Fruit fly (Drosophila melanogaster) whole organism, wandering third instar larva: ENCODE measurements around the gene PK2-R2.

Experiments
- Abd-B ChIP-seq: fragments of >200 bp; optimal IDR thresholded peaks from 2 replicates; lab custom pipeline; 2017; ENCODE audit warnings: missing biosample characterization, missing genetic modification characterization
- CG32264 ChIP-seq: fragments of 200-800 bp; sonication (Bioruptor generic); optimal IDR thresholded peaks from 2 replicates; lab custom pipeline; 2016; ENCODE audit warnings: missing biosample characterization, missing genetic modification characterization
- CG9705 ChIP-seq: fragments of 200-800 bp; sonication (Bioruptor generic); optimal IDR thresholded peaks from 2 replicates; lab custom pipeline; 2018; ENCODE audit warnings: missing biosample characterization, mild to moderate bottlenecking, missing genetic modification characterization
- CrebA ChIP-seq: fragments of 200-800 bp; sonication (Bioruptor generic); optimal IDR thresholded peaks from 2 replicates; lab custom pipeline; 2016; ENCODE audit warnings: missing biosample characterization, mild to moderate bottlenecking, missing genetic modification characterization, borderline replicate concordance
- Dfd ChIP-seq: fragments of >200 bp; optimal IDR thresholded peaks from 2 replicates; lab custom pipeline; 2017; ENCODE audit warnings: missing biosample characterization, missing genetic modification characterization
- Dif ChIP-seq: fragments of 200-275, 200-300 bp; sonication (Bioruptor generic); optimal IDR thresholded peaks from 2 replicates; lab custom pipeline; 2018; ENCODE audit warnings: missing biosample characterization, missing genetic modification characterization; ENCODE audit not compliant: partially characterized antibody
- GATAd ChIP-seq: sonication (Bioruptor generic); optimal IDR thresholded peaks from 2 replicates; lab custom pipeline; 2016; ENCODE audit warnings: missing biosample characterization, missing genetic modification characterization
- HLH106 ChIP-seq: fragments of 200-800 bp; optimal IDR thresholded peaks from 3 replicates; lab custom pipeline; 2019; ENCODE audit warnings: missing biosample characterization, mild to moderate bottlenecking, missing genetic modification characterization, moderate library complexity
- Hnf4 ChIP-seq: fragments of 200-800 bp; sonication (Bioruptor generic); optimal IDR thresholded peaks from 2 replicates; lab custom pipeline; 2016; ENCODE audit warnings: missing biosample characterization, mild to moderate bottlenecking, missing genetic modification characterization
- Hr78 ChIP-seq: fragments of >200 bp; optimal IDR thresholded peaks from 2 replicates; lab custom pipeline; 2017; ENCODE audit warnings: missing biosample characterization, missing genetic modification characterization
- Hr83 ChIP-seq: fragments of 200-300 bp; sonication (Bioruptor generic); optimal IDR thresholded peaks from 2 replicates; lab custom pipeline; 2016; ENCODE audit warnings: missing biosample characterization, mild to moderate bottlenecking, missing genetic modification characterization, moderate library complexity; ENCODE audit not compliant: poor library complexity, severe bottlenecking
- Jra ChIP-seq: sonication (Bioruptor generic); optimal IDR thresholded peaks from 2 replicates; lab custom pipeline; 2016; ENCODE audit warnings: missing biosample characterization, missing genetic modification characterization
- Mio ChIP-seq: sonication (Bioruptor generic); optimal IDR thresholded peaks from 2 replicates; lab custom pipeline; 2016; ENCODE audit warnings: missing biosample characterization, missing genetic modification characterization
- Myc ChIP-seq: fragments of >200 bp; optimal IDR thresholded peaks from 2 replicates; lab custom pipeline; 2017
- N ChIP-seq: fragments of >200 bp; optimal IDR thresholded peaks from 2 replicates; lab custom pipeline; 2018; ENCODE audit warnings: missing biosample characterization, missing external identifiers, missing genetic modification characterization
- OdsH ChIP-seq: fragments of 200-800 bp; sonication (Bioruptor generic); optimal IDR thresholded peaks from 2 replicates; lab custom pipeline; 2016; ENCODE audit warnings: missing biosample characterization, mild to moderate bottlenecking, missing genetic modification characterization
- Rel ChIP-seq, 2 experiments: fragments of 200-800 bp; sonication (Bioruptor generic) in 1 of 2; optimal IDR thresholded peaks; 2 replicates in 1 of 2; 3 replicates in 1 of 2; lab custom pipeline; 2016 to 2019; ENCODE audit warnings: mild to moderate bottlenecking in 2 of 2, missing biosample characterization in 2 of 2, missing genetic modification characterization in 2 of 2, moderate library complexity in 1 of 2
- Sp1 ChIP-seq: fragments of 200-800 bp; sonication (Bioruptor generic); optimal IDR thresholded peaks from 3 replicates; lab custom pipeline; 2019; ENCODE audit warnings: missing biosample characterization, mild to moderate bottlenecking, missing genetic modification characterization, moderate library complexity
- Vsx2 ChIP-seq: fragments of 200-300, 225-300 bp; sonication (Bioruptor generic); optimal IDR thresholded peaks from 2 replicates; lab custom pipeline; 2018; ENCODE audit warnings: missing biosample characterization, missing genetic modification characterization; ENCODE audit not compliant: partially characterized antibody
- br ChIP-seq: fragments of 200-800 bp; sonication (Bioruptor generic); optimal IDR thresholded peaks from 2 replicates; lab custom pipeline; 2016; ENCODE audit warnings: missing biosample characterization, missing genetic modification characterization
- brk ChIP-seq: fragments of 200-800 bp; sonication (Bioruptor generic); optimal IDR thresholded peaks from 2 replicates; lab custom pipeline; 2016; ENCODE audit warnings: missing biosample characterization, mild to moderate bottlenecking, missing genetic modification characterization
- dl ChIP-seq, 2 experiments: fragments of 175-275, 200-275 bp in 1 of 2; fragments of 200-275 bp in 1 of 2; sonication (Bioruptor generic); optimal IDR thresholded peaks; lab custom pipeline; 2018; ENCODE audit warnings: mild to moderate bottlenecking in 2 of 2, missing biosample characterization in 2 of 2, missing genetic modification characterization in 2 of 2, moderate library complexity in 2 of 2; ENCODE audit not compliant: partially characterized antibody in 2 of 2, insufficient read depth in 1 of 2
- dmrt93B ChIP-seq: fragments of 200-800 bp; sonication (Bioruptor generic); optimal IDR thresholded peaks from 2 replicates; lab custom pipeline; 2018; ENCODE audit warnings: missing biosample characterization, mild to moderate bottlenecking, missing genetic modification characterization
- dsf ChIP-seq: sonication (Bioruptor generic); optimal IDR thresholded peaks from 2 replicates; lab custom pipeline; 2016; ENCODE audit warnings: missing biosample characterization, missing genetic modification characterization, borderline replicate concordance
- ey ChIP-seq: fragments of 200-800 bp; sonication (Bioruptor generic); optimal IDR thresholded peaks from 2 replicates; lab custom pipeline; 2016; ENCODE audit warnings: missing biosample characterization, missing genetic modification characterization
- foxo ChIP-seq, 2 experiments: fragments of 200-800 bp; sonication (Bioruptor generic); optimal IDR thresholded peaks; 2 replicates in 1 of 2; 3 replicates in 1 of 2; lab custom pipeline; 2016 to 2017; ENCODE audit warnings: missing biosample characterization in 2 of 2, missing genetic modification characterization in 2 of 2
- fru ChIP-seq: fragments of 200-800 bp; sonication (Bioruptor generic); optimal IDR thresholded peaks from 3 replicates; lab custom pipeline; 2016; ENCODE audit warnings: missing biosample characterization, mild to moderate bottlenecking, missing genetic modification characterization
- h ChIP-seq: fragments of 200-800 bp; sonication (Bioruptor generic); optimal IDR thresholded peaks from 3 replicates; lab custom pipeline; 2016; ENCODE audit warnings: missing biosample characterization, mild to moderate bottlenecking, missing genetic modification characterization
- jim ChIP-seq: fragments of 175-275, 200-325 bp; sonication (Bioruptor generic); optimal IDR thresholded peaks from 2 replicates; lab custom pipeline; 2016; ENCODE audit warnings: missing biosample characterization, mild to moderate bottlenecking, missing genetic modification characterization
- lola ChIP-seq: fragments of >200 bp; optimal IDR thresholded peaks from 2 replicates; lab custom pipeline; 2017; ENCODE audit warnings: missing biosample characterization, missing genetic modification characterization
- pan ChIP-seq: fragments of >200 bp; optimal IDR thresholded peaks from 2 replicates; lab custom pipeline; 2017
- psq ChIP-seq: fragments of 200-800 bp; sonication (Bioruptor generic); optimal IDR thresholded peaks from 3 replicates; lab custom pipeline; 2017; ENCODE audit warnings: missing biosample characterization, mild to moderate bottlenecking, missing genetic modification characterization, moderate library complexity
- rgr ChIP-seq: fragments of 200-800 bp; sonication (Bioruptor generic); optimal IDR thresholded peaks from 3 replicates; lab custom pipeline; 2016; ENCODE audit warnings: missing biosample characterization, mild to moderate bottlenecking, missing genetic modification characterization
- sage ChIP-seq: fragments of 200-800 bp; sonication (Bioruptor generic); optimal IDR thresholded peaks from 2 replicates; lab custom pipeline; 2016; ENCODE audit warnings: missing biosample characterization, mild to moderate bottlenecking, missing genetic modification characterization
- sv ChIP-seq: fragments of 200-800 bp; sonication (Bioruptor generic); optimal IDR thresholded peaks from 3 replicates; lab custom pipeline; 2016; ENCODE audit warnings: missing biosample characterization, missing genetic modification characterization
- tai ChIP-seq: sonication (Bioruptor generic); optimal IDR thresholded peaks from 2 replicates; lab custom pipeline; 2016; ENCODE audit warnings: missing biosample characterization, missing genetic modification characterization
- usp ChIP-seq: fragments of >200 bp; optimal IDR thresholded peaks from 2 replicates; lab custom pipeline; 2017; ENCODE audit warnings: missing biosample characterization, missing genetic modification characterization
- woc ChIP-seq: sonication (Bioruptor generic); optimal IDR thresholded peaks from 2 replicates; lab custom pipeline; 2016; ENCODE audit warnings: missing biosample characterization, mild to moderate bottlenecking, missing genetic modification characterization

Gene PK2-R2

DNA sequence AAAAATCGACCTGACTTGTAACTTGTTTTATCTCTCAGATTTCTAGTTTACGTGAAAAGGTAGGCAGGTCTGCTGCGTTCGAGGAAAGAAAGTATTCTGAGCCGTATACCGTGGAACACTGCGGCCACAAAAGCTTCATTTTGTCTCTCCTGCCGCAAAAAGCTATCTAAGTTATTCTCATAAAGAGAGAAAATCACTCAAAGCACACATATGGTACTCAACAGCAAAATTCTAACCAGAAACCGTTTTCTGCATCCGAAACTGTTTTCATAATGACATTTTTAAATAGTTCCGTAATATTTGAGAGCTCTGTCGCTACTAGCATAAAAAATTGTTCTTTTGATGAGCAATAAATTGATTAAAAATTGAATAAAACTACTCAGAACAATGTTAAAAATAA lies 45.7 kb upstream of the PK2-R2 start, which contains the start of the genes CG9813 and CG8870:
Gene CG9813, minus strand, starts transcription at position 101 of the 400 bp plus-strand sequence.
Gene CG8870, plus strand, starts transcription at position 168 of the 400 bp plus-strand sequence.
- no peak for TF ChIP-seq Sp1 (GFP tag; lab: Kevin White, UChicago)
- TF ChIP-seq OdsH (GFP tag; lab: Kevin White, UChicago) = no peak
- no peak for TF ChIP-seq foxo (GFP tag; optimal IDR thresholded peaks at IDR 0.05; lab: Kevin White, UChicago)

dm6 chr3R:13374913-13375312 lies 40.9 kb upstream of the PK2-R2 start:
- TF ChIP-seq CrebA (GFP tag; lab: Kevin White, UChicago) (no peak), Abd-B (GFP tag; lab: Kevin White, UChicago) (no peak), N (GFP tag; lab: Kevin White, UChicago) (no peak), Dif (no peak), CG9705 (no peak), brk (no peak), HLH106 (tag; lab: Kevin White, UChicago) (no peak), foxo (GFP tag; optimal IDR thresholded peaks at IDR 0.05; lab: Kevin White, UChicago) (no peak), h (GFP tag; lab: Kevin White, UChicago) (no peak), br (GFP tag; lab: Kevin White, UChicago) (no peak), rgr (GFP tag; lab: Kevin White, UChicago) (no peak), fru (GFP tag; lab: Kevin White, UChicago) (no peak), dmrt93B (GFP tag; lab: Kevin White, UChicago) (no peak)
- TF ChIP-seq, all 38 proteins: peak for 0

- TF ChIP-seq lola (no peak), Myc (lab: Kevin White, UChicago) (no peak), jim (no peak), HLH106 (tag; lab: Kevin White, UChicago) (peak; percentile 69), usp (GFP tag; lab: Kevin White, UChicago) (no peak), sage (GFP tag; lab: Kevin White, UChicago) (peak; percentile 24), woc (GFP tag; lab: Kevin White, UChicago) (no peak), Dfd (GFP tag; lab: Kevin White, UChicago) (no peak), N (GFP tag; lab: Kevin White, UChicago) (no peak), dl (GFP tag; optimal IDR thresholded peaks at IDR 0.05; lab: Kevin White, UChicago; ENCODE audit: insufficient read depth in 1 of 2, partially characterized antibody in 2 of 2) (no peak), dsf (GFP tag; lab: Kevin White, UChicago) (no peak), CrebA (GFP tag; lab: Kevin White, UChicago) (peak; percentile 0), fru (GFP tag; lab: Kevin White, UChicago) (peak; percentile 76), sv (GFP tag; lab: Kevin White, UChicago) (no peak), h (GFP tag; lab: Kevin White, UChicago) (peak; percentile 82), CG32264 (GFP tag; lab: Kevin White, UChicago) (peak; percentile 1), OdsH (GFP tag; lab: Kevin White, UChicago) (peak; percentile 81), rgr (GFP tag; lab: Kevin White, UChicago) (peak; percentile 82), Sp1 (GFP tag; lab: Kevin White, UChicago) (peak; percentile 88), Hr83 (GFP tag; lab: Kevin White, UChicago) (no peak), tai (GFP tag; lab: Kevin White, UChicago) (peak; percentile 9), CG9705 (no peak), Jra (GFP tag; lab: Kevin White, UChicago) (peak; percentile 52), Abd-B (GFP tag; lab: Kevin White, UChicago) (no peak), foxo (GFP tag; optimal IDR thresholded peaks at IDR 0.05; lab: Kevin White, UChicago) (peak in 1 of 2 experiments; percentile 65), GATAd (GFP tag; lab: Kevin White, UChicago) (no peak), brk (peak; percentile 82), Hnf4 (GFP tag; lab: Kevin White, UChicago) (peak; percentile 67), ey (GFP tag; lab: Kevin White, UChicago) (peak; percentile 73), br (GFP tag; lab: Kevin White, UChicago) (peak; percentile 51), Hr78 (GFP tag; lab: Kevin White, UChicago) (no peak), dmrt93B (GFP tag; lab: Kevin White, UChicago) (peak; percentile 60), Vsx2 (GFP tag; lab: Kevin White, UChicago) (no peak), Mio (no peak), Dif (no peak), Rel (GFP tag; optimal IDR thresholded peaks at IDR 0.05; lab: Kevin White, UChicago) (peak; percentile 32), Rel (tag; optimal IDR thresholded peaks at IDR 0.05; lab: Kevin White, UChicago) (no peak), psq (GFP tag; lab: Kevin White, UChicago) (peak; percentile 73), pan (lab: Kevin White, UChicago) (no peak)
Measured at dm6 chr3R:13371840-13372680, 38.1 kb upstream of the PK2-R2 start, which contains the start of the genes Lip3 and CG34309. Gene Lip3, minus strand, starts transcription at chr3R:13371904. Gene CG34309, plus strand, starts transcription at chr3R:13372630.
